Worm (Caenorhabditis elegans) whole organism, L1 larva: ENCODE data around the gene nspd-9.

ENCODE experiments used
- F16B12.6 ChIP-seq: fragments of 150-350 bp; optimal IDR thresholded peaks from 2 replicates; lab custom pipeline; 2014; ENCODE audit warnings: missing biosample characterization, missing genetic modification characterization
- ceh-82 ChIP-seq, 3 experiments: fragments of 150-350 bp in 1 of 3; sonication (generic microtip) in 2 of 3; optimal IDR thresholded peaks; 2 replicates each; lab custom pipeline; 2014 to 2017; ENCODE audit warnings: missing biosample characterization in 3 of 3, missing genetic modification characterization in 3 of 3
- ces-1 ChIP-seq: fragments of 150-350 bp; optimal IDR thresholded peaks from 2 replicates; lab custom pipeline; 2014; ENCODE audit warnings: missing biosample characterization, missing genetic modification reagents, missing genetic modification characterization
- dsc-1 ChIP-seq: sonication (generic microtip); optimal IDR thresholded peaks from 2 replicates; lab custom pipeline; 2016; ENCODE audit warnings: mild to moderate bottlenecking, missing genetic modification characterization, missing compliant biosample characterization
- fkh-10 ChIP-seq: sonication (generic microtip); optimal IDR thresholded peaks from 2 replicates; lab custom pipeline; 2017; ENCODE audit warnings: missing biosample characterization, missing genetic modification reagents, missing genetic modification characterization
- fos-1 ChIP-seq: fragments of 150-350 bp; optimal IDR thresholded peaks from 2 replicates; lab custom pipeline; 2014; ENCODE audit warnings: missing biosample characterization, missing genetic modification characterization
- lsy-2 ChIP-seq, 2 experiments: fragments of 150-350 bp; optimal IDR thresholded peaks; 2 replicates each; lab custom pipeline; 2014; ENCODE audit warnings: missing biosample characterization in 2 of 2, missing genetic modification characterization in 2 of 2
- nhr-11 ChIP-seq: fragments of 150-350 bp; optimal IDR thresholded peaks from 2 replicates; lab custom pipeline; 2014; ENCODE audit warnings: missing biosample characterization, missing genetic modification characterization
- nhr-90 ChIP-seq: sonication (generic microtip); optimal IDR thresholded peaks from 2 replicates; lab custom pipeline; 2016; ENCODE audit warnings: mild to moderate bottlenecking, missing genetic modification characterization, missing compliant biosample characterization; ENCODE audit not compliant: poor library complexity
- sup-37 ChIP-seq: fragments of 200-800 bp; sonication (Bioruptor generic); optimal IDR thresholded peaks from 2 replicates; lab custom pipeline; 2018; ENCODE audit warnings: mild to moderate bottlenecking, missing genetic modification characterization, missing compliant biosample characterization
- tbx-2 ChIP-seq: sonication (generic microtip); optimal IDR thresholded peaks from 2 replicates; lab custom pipeline; 2016; ENCODE audit warnings: missing genetic modification characterization, missing compliant biosample characterization
- vab-15 ChIP-seq: sonication (generic microtip); optimal IDR thresholded peaks from 2 replicates; lab custom pipeline; 2017; ENCODE audit warnings: missing genotype, mild to moderate bottlenecking, missing genetic modification characterization, missing compliant biosample characterization

DNA sequence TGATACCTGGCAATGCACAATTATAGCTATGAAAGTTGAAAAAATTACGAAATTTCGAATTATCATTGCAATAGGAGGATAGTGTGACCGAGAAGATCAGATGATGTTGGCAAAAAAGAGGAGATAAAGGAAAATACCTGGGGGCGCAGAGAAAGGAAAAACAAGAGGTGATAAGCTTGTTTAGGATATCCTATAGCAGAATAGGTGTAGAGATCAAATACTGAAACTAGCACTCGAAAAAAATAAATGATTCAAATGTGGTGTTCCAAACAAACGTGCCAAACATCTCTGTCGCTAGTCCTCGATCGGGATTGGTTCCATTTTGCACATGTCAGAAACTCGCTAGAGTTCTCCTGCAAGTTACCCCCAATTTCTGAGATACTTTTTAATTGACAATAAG, 667 bp downstream of the nspd-9 start, which contains the start of gene F26A1.9:
- no peak for TF ChIP-seq nhr-90 (tag; lab: Kevin White, UChicago)
- TF ChIP-seq nhr-11 (tag; lab: Kevin White, UChicago) = no peak
- TF ChIP-seq dsc-1 = no peak
- TF ChIP-seq fkh-10 (GFP tag; lab: Kevin White, UChicago) = no peak
- TF ChIP-seq ces-1 (GFP tag; lab: Kevin White, UChicago) = no peak
- TF ChIP-seq F16B12.6 = no peak
- TF ChIP-seq lsy-2 (tag; optimal IDR thresholded peaks at IDR 0.05; lab: Kevin White, UChicago) = no peak
- no peak for TF ChIP-seq sup-37 (GFP tag; lab: Kevin White, UChicago)
- no peak for TF ChIP-seq vab-15 (tag; lab: Kevin White, UChicago)
- no peak for TF ChIP-seq tbx-2 (tag; lab: Kevin White, UChicago)
- TF ChIP-seq ceh-82 (tag; optimal IDR thresholded peaks at IDR 0.05; lab: Kevin White, UChicago) = no peak
- no peak for TF ChIP-seq fos-1 (tag; lab: Kevin White, UChicago)
